Worm (Caenorhabditis elegans): ENCODE data around the gene Y79H2A.4.

ce11 chrIII:12060092-12060491 is 19.0 kb downstream of the Y79H2A.4 start:
- TF ChIP-seq unc-39 (tag; optimal IDR thresholded peaks at IDR 0.05) (no peak), elt-3 (tag; optimal IDR thresholded peaks at IDR 0.05) (no peak), C34F6.9 (tag; optimal IDR thresholded peaks at IDR 0.05) (no peak), sma-9 (GFP tag; optimal IDR thresholded peaks at IDR 0.05) (no peak), sma-9 (tag; optimal IDR thresholded peaks at IDR 0.05) (no peak), ceh-82 (tag; optimal IDR thresholded peaks at IDR 0.05) (no peak), nhr-237 (tag; optimal IDR thresholded peaks at IDR 0.05) (no peak), elt-1 (tag; optimal IDR thresholded peaks at IDR 0.05) (no peak), ama-1 (optimal IDR thresholded peaks at IDR 0.05) (no peak), alr-1 (tag; optimal IDR thresholded peaks at IDR 0.05) (no peak), nhr-25 (tag; optimal IDR thresholded peaks at IDR 0.05) (no peak), dmd-4 (tag; optimal IDR thresholded peaks at IDR 0.05) (no peak), unc-62 (GFP tag; optimal IDR thresholded peaks at IDR 0.05) (no peak)
